Worm (Caenorhabditis elegans): ENCODE measurements around the gene pptr-1.

The pptr-1 gene

DNA sequence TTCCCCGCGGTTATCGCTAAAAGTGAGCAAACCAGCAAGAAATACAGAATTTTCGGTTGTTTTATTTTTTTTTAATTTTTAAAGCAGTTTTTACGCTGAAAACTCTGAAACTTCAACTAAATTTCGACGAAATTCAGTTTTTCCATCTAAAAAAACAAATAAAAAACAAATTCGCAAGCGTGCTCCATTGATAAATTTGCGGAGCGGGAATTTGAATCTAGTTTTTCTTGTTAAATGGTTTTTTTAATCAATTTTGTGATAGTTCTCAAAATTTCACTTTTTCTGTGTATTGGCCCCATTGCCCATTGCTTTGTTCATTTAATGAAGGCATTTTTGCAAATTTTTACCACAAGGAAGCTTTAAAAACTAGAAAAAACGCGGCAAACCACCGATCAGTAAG is 523 bp upstream of the pptr-1 start:
- TF ChIP-seq nhr-76 (tag; optimal IDR thresholded peaks at IDR 0.05) (no peak), hmg-11 (tag; optimal IDR thresholded peaks at IDR 0.05) (no peak), egl-27 (tag; optimal IDR thresholded peaks at IDR 0.05) (no peak), jun-1 (tag; optimal IDR thresholded peaks at IDR 0.05) (no peak), fos-1 (tag; optimal IDR thresholded peaks at IDR 0.05) (no peak), tbx-2 (tag; optimal IDR thresholded peaks at IDR 0.05) (no peak), lsy-12 (tag; optimal IDR thresholded peaks at IDR 0.05) (no peak), skn-1 (tag; optimal IDR thresholded peaks at IDR 0.05) (no peak), nhr-28 (tag; optimal IDR thresholded peaks at IDR 0.05) (no peak), nfya-1 (tag; optimal IDR thresholded peaks at IDR 0.05; ENCODE audit: insufficient read depth) (no peak), unc-62 (GFP tag; optimal IDR thresholded peaks at IDR 0.05) (no peak), fkh-2 (tag; optimal IDR thresholded peaks at IDR 0.05) (no peak), mml-1 (tag; optimal IDR thresholded peaks at IDR 0.05) (no peak)

DNA sequence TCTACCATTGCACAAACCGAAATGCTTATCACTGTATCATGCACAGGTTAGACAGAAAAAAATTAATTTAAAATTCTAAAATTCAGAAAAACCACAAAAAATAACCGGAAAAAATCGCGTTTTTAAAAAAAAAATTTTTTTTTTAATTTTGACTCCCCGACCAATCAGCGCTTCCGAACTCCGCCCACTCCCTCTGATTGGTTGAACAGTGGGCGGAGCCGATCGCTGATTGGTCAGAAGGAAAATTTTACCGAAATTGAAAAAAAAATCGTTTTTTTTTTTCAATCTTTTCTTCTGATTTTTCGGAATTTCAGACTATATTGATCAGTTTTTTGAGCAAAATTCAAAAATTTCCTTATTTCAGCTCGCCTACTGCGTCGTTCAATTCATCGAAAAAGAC is 4.0 kb downstream of the pptr-1 start:
- no peak for TF ChIP-seq ztf-4 (tag; optimal IDR thresholded peaks at IDR 0.05)
- peak; percentile 100 for TF ChIP-seq nfya-1 (tag; optimal IDR thresholded peaks at IDR 0.05; ENCODE audit: insufficient read depth)

DNA sequence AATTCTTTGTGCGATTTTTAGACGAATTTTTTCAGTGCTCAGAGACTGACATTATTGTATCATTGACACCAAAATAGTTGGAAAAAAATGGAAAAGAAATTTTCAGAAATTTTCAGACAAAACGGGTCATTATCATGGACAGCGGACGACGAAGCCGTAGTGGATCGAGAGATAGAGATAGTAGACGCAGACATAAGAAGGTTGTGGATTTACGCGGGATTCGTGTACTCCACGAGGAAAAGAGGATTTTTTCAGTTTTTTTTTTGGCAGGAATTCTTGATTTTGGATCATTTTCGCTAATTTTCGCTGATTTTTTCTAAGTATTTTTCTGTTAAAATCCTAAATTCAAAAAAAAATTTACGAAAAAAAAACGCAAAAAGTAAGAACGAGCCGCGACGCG is 10.3 kb downstream of the pptr-1 start, which contains the start of gene W08G11.3:
Gene W08G11.3, plus strand, starts transcription at position 107 of the 400 bp plus-strand sequence.
- TF ChIP-seq hmg-11 (tag; optimal IDR thresholded peaks at IDR 0.05) (peak; percentile 1), mml-1 (tag; optimal IDR thresholded peaks at IDR 0.05) (no peak), fos-1 (tag; optimal IDR thresholded peaks at IDR 0.05) (no peak), jun-1 (tag; optimal IDR thresholded peaks at IDR 0.05) (no peak), R02D3.7 (tag; optimal IDR thresholded peaks at IDR 0.05) (peak; percentile 37), nhr-11 (tag; optimal IDR thresholded peaks at IDR 0.05) (no peak), nhr-28 (tag; optimal IDR thresholded peaks at IDR 0.05) (no peak), nfya-1 (tag; optimal IDR thresholded peaks at IDR 0.05; ENCODE audit: insufficient read depth) (no peak), elt-1 (tag; optimal IDR thresholded peaks at IDR 0.05) (no peak), nhr-76 (tag; optimal IDR thresholded peaks at IDR 0.05) (no peak), nhr-23 (tag; optimal IDR thresholded peaks at IDR 0.05) (no peak), snpc-4 (tag; optimal IDR thresholded peaks at IDR 0.05) (no peak), aly-2 (tag; optimal IDR thresholded peaks at IDR 0.05) (peak; percentile 46), eor-1 (tag; optimal IDR thresholded peaks at IDR 0.05) (no peak), ceh-82 (tag; optimal IDR thresholded peaks at IDR 0.05) (no peak), nhr-12 (tag; optimal IDR thresholded peaks at IDR 0.05) (no peak), ceh-16 (tag; optimal IDR thresholded peaks at IDR 0.05) (no peak), ZK546.5 (tag; optimal IDR thresholded peaks at IDR 0.05) (no peak), ztf-11 (tag; optimal IDR thresholded peaks at IDR 0.05) (no peak), lsy-12 (tag; optimal IDR thresholded peaks at IDR 0.05) (no peak), mdl-1 (tag; optimal IDR thresholded peaks at IDR 0.05) (no peak), nhr-25 (tag; optimal IDR thresholded peaks at IDR 0.05) (no peak)

DNA sequence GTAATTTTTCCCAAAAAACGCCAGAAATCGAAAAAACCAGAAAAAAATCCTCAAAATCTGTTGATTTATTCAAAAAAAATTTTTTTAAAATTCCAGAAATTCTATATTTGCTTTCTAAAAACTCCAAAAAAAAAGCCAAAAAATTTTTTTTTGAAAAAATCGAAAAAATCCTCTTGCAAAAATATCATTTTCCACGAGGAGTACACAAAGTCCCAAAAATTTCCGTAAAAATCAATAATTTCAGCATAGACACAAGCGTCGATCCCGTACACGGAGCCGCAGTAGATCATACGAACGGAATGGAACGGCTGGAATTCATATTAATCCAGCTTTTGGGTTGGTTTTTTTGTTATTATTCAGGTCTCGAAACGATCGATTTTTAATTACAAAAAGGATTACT is 10.8 kb downstream of the pptr-1 start:
- TF ChIP-seq egl-27 (tag; optimal IDR thresholded peaks at IDR 0.05): no peak
- TF ChIP-seq pha-4 (tag; optimal IDR thresholded peaks at IDR 0.05): no peak
- TF ChIP-seq snpc-4 (tag; optimal IDR thresholded peaks at IDR 0.05): no peak
- TF ChIP-seq ZK546.5 (tag; optimal IDR thresholded peaks at IDR 0.05): no peak
- TF ChIP-seq skn-1 (tag; optimal IDR thresholded peaks at IDR 0.05): no peak
- no peak for TF ChIP-seq mdl-1 (tag; optimal IDR thresholded peaks at IDR 0.05)
- TF ChIP-seq ztf-4 (tag; optimal IDR thresholded peaks at IDR 0.05): no peak
- TF ChIP-seq nhr-76 (tag; optimal IDR thresholded peaks at IDR 0.05): no peak
- no peak for TF ChIP-seq eor-1 (tag; optimal IDR thresholded peaks at IDR 0.05)
- no peak for TF ChIP-seq nhr-23 (tag; optimal IDR thresholded peaks at IDR 0.05)
- no peak for TF ChIP-seq mml-1 (tag; optimal IDR thresholded peaks at IDR 0.05)
- TF ChIP-seq pqm-1 (tag; optimal IDR thresholded peaks at IDR 0.05): no peak
- TF ChIP-seq nhr-67 (tag; optimal IDR thresholded peaks at IDR 0.05): no peak
- TF ChIP-seq jun-1 (tag; optimal IDR thresholded peaks at IDR 0.05): no peak
- TF ChIP-seq lin-39 (tag; optimal IDR thresholded peaks at IDR 0.05): no peak
- no peak for TF ChIP-seq ama-1 (optimal IDR thresholded peaks at IDR 0.05)
- TF ChIP-seq ceh-82 (tag; optimal IDR thresholded peaks at IDR 0.05): no peak

- TF ChIP-seq tbx-2 (tag; optimal IDR thresholded peaks at IDR 0.05) (peak; percentile 63), elt-1 (tag; optimal IDR thresholded peaks at IDR 0.05) (no peak), nhr-28 (tag; optimal IDR thresholded peaks at IDR 0.05) (no peak), elt-3 (tag; optimal IDR thresholded peaks at IDR 0.05) (peak in 1 of 3 experiments; percentile 8), mml-1 (tag; optimal IDR thresholded peaks at IDR 0.05) (no peak), elt-2 (tag; optimal IDR thresholded peaks at IDR 0.05) (peak; percentile 71), egl-5 (tag; optimal IDR thresholded peaks at IDR 0.05) (no peak), daf-12 (tag; optimal IDR thresholded peaks at IDR 0.05) (no peak), nhr-67 (tag; optimal IDR thresholded peaks at IDR 0.05) (no peak), pha-4 (tag; optimal IDR thresholded peaks at IDR 0.05) (peak; percentile 68), mdl-1 (tag; optimal IDR thresholded peaks at IDR 0.05) (no peak), ama-1 (optimal IDR thresholded peaks at IDR 0.05) (no peak), ceh-9 (tag; optimal IDR thresholded peaks at IDR 0.05) (no peak), lin-39 (tag; optimal IDR thresholded peaks at IDR 0.05) (peak; percentile 60), nhr-77 (tag; optimal IDR thresholded peaks at IDR 0.05) (no peak), jun-1 (tag; optimal IDR thresholded peaks at IDR 0.05) (peak; percentile 66), snpc-4 (tag; optimal IDR thresholded peaks at IDR 0.05) (peak; percentile 16), ZK546.5 (tag; optimal IDR thresholded peaks at IDR 0.05) (no peak), R02D3.7 (tag; optimal IDR thresholded peaks at IDR 0.05) (no peak), nhr-12 (tag; optimal IDR thresholded peaks at IDR 0.05) (no peak), nhr-23 (tag; optimal IDR thresholded peaks at IDR 0.05) (peak; percentile 2), skn-1 (tag; optimal IDR thresholded peaks at IDR 0.05) (peak; percentile 65), nhr-43 (tag; optimal IDR thresholded peaks at IDR 0.05; ENCODE audit: poor library complexity, severe bottlenecking) (peak; percentile 73), ceh-28 (tag; optimal IDR thresholded peaks at IDR 0.05) (no peak), lsy-12 (tag; optimal IDR thresholded peaks at IDR 0.05) (peak; percentile 71), nhr-76 (tag; optimal IDR thresholded peaks at IDR 0.05) (no peak), nhr-25 (tag; optimal IDR thresholded peaks at IDR 0.05) (peak; percentile 61), ztf-4 (tag; optimal IDR thresholded peaks at IDR 0.05) (peak; percentile 21)
Measured at ce11 chrV:16370039-16370438, 12.7 kb downstream of the pptr-1 start.

Measured in whole organism, L3 larva.